Fruit fly (Drosophila melanogaster) whole organism, embryonic: ENCODE data around the gene Fatp1.

ENCODE experiments used
- Atf6 ChIP-seq: fragments of 200-800 bp; sonication (Bioruptor generic); IDR thresholded peaks from 2 replicates; pipeline ENCODE4 v1.3.6; 2022; ENCODE audit warnings: missing biosample characterization, missing genetic modification characterization
- BEAF-32 ChIP-seq: fragments of 200-800 bp; sonication (Bioruptor generic); optimal IDR thresholded peaks from 3 replicates; lab custom pipeline; 2017; ENCODE audit warnings: missing biosample characterization, missing genetic modification characterization, mild to moderate bottlenecking, moderate library complexity, missing genetic modification reagents
- CG10565 ChIP-seq: fragments of 200-800 bp; sonication (Bioruptor generic); optimal IDR thresholded peaks from 3 replicates; lab custom pipeline; 2016; ENCODE audit warnings: missing biosample characterization, mild to moderate bottlenecking, missing genetic modification characterization
- CG11723 ChIP-seq: fragments of 200-800 bp; sonication (Bioruptor generic); optimal IDR thresholded peaks from 2 replicates; lab custom pipeline; 2017; ENCODE audit warnings: missing biosample characterization, mild to moderate bottlenecking, missing genetic modification characterization
- CG1233 ChIP-seq: fragments of 200-800 bp; sonication (Bioruptor generic); optimal IDR thresholded peaks from 4 replicates; lab custom pipeline; 2018; ENCODE audit warnings: missing biosample characterization, mild to moderate bottlenecking, missing genetic modification characterization
- CG13287 ChIP-seq: fragments of 200-800 bp; sonication (Bioruptor generic); IDR thresholded peaks from 2 replicates; pipeline ENCODE4 v1.3.6; 2022; ENCODE audit warnings: missing biosample characterization, missing genetic modification characterization; ENCODE audit not compliant: partially characterized antibody
- CG15269 ChIP-seq: fragments of 200-800 bp; sonication (Bioruptor generic); optimal IDR thresholded peaks from 2 replicates; lab custom pipeline; 2018; ENCODE audit warnings: missing biosample characterization, mild to moderate bottlenecking, missing genetic modification characterization, moderate library complexity
- CG1603 ChIP-seq: fragments of 200-800 bp; sonication (Bioruptor generic); optimal IDR thresholded peaks from 2 replicates; lab custom pipeline; 2019; ENCODE audit warnings: missing biosample characterization, mild to moderate bottlenecking, missing genetic modification characterization, moderate library complexity
- CG18011 ChIP-seq: fragments of 200-800 bp; sonication (Bioruptor generic); optimal IDR thresholded peaks from 2 replicates; lab custom pipeline; 2017; ENCODE audit warnings: missing biosample characterization, missing genetic modification characterization, mild to moderate bottlenecking, moderate library complexity, missing genotype
- CG18262 ChIP-seq: fragments of 200-800 bp; optimal IDR thresholded peaks from 3 replicates; lab custom pipeline; 2019; ENCODE audit warnings: missing biosample characterization, mild to moderate bottlenecking, missing genetic modification characterization, moderate library complexity
- CG2889 ChIP-seq: fragments of 200-800 bp; sonication (Bioruptor generic); IDR thresholded peaks from 3 replicates; pipeline ENCODE4 v1.3.6; 2022; ENCODE audit warnings: missing biosample characterization, missing genetic modification characterization
- CG30403 ChIP-seq: fragments of 200-800 bp; sonication (Bioruptor generic); optimal IDR thresholded peaks from 3 replicates; lab custom pipeline; 2016; ENCODE audit warnings: missing biosample characterization, missing genetic modification characterization
- CG31365 ChIP-seq: fragments of 200-800 bp; sonication (Bioruptor generic); optimal IDR thresholded peaks from 2 replicates; lab custom pipeline; 2018; ENCODE audit warnings: missing biosample characterization, mild to moderate bottlenecking, missing genetic modification characterization
- CG31388 ChIP-seq: fragments of 200-800 bp; sonication (Bioruptor generic); optimal IDR thresholded peaks from 2 replicates; lab custom pipeline; 2016; ENCODE audit warnings: missing biosample characterization, missing genetic modification characterization
- CG3407 ChIP-seq: fragments of 200-800 bp; sonication (Bioruptor generic); optimal IDR thresholded peaks from 2 replicates; lab custom pipeline; 2018; ENCODE audit warnings: missing biosample characterization, mild to moderate bottlenecking, missing genetic modification characterization
- CG43689 ChIP-seq: fragments of 200-800 bp; sonication (Bioruptor generic); IDR thresholded peaks from 2 replicates; pipeline ENCODE4 v1.3.6; 2022; ENCODE audit warnings: missing biosample characterization, missing genetic modification characterization
- CG6175 ChIP-seq: fragments of 200-800 bp; sonication (Bioruptor generic); IDR thresholded peaks from 3 replicates; pipeline ENCODE4 v1.3.6; 2022; ENCODE audit warnings: missing biosample characterization, missing genetic modification characterization
- CG6272 ChIP-seq: fragments of 200-800 bp; sonication (Bioruptor generic); IDR thresholded peaks from 2 replicates; pipeline ENCODE4 v1.3.6; 2022; ENCODE audit warnings: missing biosample characterization, missing genetic modification characterization
- CG8765 ChIP-seq: fragments of 200-800 bp; sonication (Bioruptor generic); IDR thresholded peaks from 2 replicates; pipeline ENCODE4 v1.3.6; 2022; ENCODE audit warnings: missing biosample characterization, missing genetic modification characterization
- Dad ChIP-seq: fragments of 200-800 bp; sonication (Bioruptor generic); optimal IDR thresholded peaks from 3 replicates; lab custom pipeline; 2016; ENCODE audit warnings: missing biosample characterization, missing genetic modification characterization
- Doc2 ChIP-seq: fragments of 200-800 bp; sonication (Bioruptor generic); IDR thresholded peaks from 2 replicates; pipeline ENCODE4 v1.3.6; 2022; ENCODE audit warnings: missing biosample characterization, missing genetic modification characterization
- Dp ChIP-seq: fragments of 200-800 bp; sonication (Bioruptor generic); optimal IDR thresholded peaks from 2 replicates; lab custom pipeline; 2018; ENCODE audit warnings: missing biosample characterization, mild to moderate bottlenecking, missing genetic modification characterization, moderate library complexity
- Gsc ChIP-seq: fragments of 200-800 bp; sonication (Bioruptor generic); IDR thresholded peaks from 2 replicates; pipeline ENCODE4 v1.3.6; 2022; ENCODE audit warnings: missing biosample characterization, missing genetic modification characterization
- HmgD ChIP-seq: fragments of 200-800 bp; sonication (Bioruptor generic); optimal IDR thresholded peaks from 3 replicates; lab custom pipeline; 2016; ENCODE audit warnings: missing biosample characterization, missing genetic modification characterization
- Hr3 ChIP-seq: fragments of 200-800 bp; sonication (Bioruptor generic); optimal IDR thresholded peaks from 3 replicates; lab custom pipeline; 2016; ENCODE audit warnings: missing biosample characterization, missing genetic modification characterization
- Hr78 ChIP-seq, 2 experiments: fragments of 200-800 bp in 1 of 2; fragments of >200 bp in 1 of 2; sonication (Bioruptor generic) in 1 of 2; optimal IDR thresholded peaks; 2 replicates each; lab custom pipeline; 2017 to 2019; ENCODE audit warnings: missing biosample characterization in 2 of 2, missing genetic modification characterization in 2 of 2, mild to moderate bottlenecking in 1 of 2, moderate library complexity in 1 of 2
- Lhr ChIP-seq: fragments of 200-800 bp; sonication (Bioruptor generic); optimal IDR thresholded peaks from 3 replicates; lab custom pipeline; 2017; ENCODE audit warnings: mild to moderate bottlenecking, missing biosample characterization, missing genetic modification reagents, missing genetic modification characterization
- MBD-R2 ChIP-seq: fragments of 200-800 bp; sonication (Bioruptor generic); IDR thresholded peaks from 2 replicates; pipeline ENCODE4 v1.3.6; 2022; ENCODE audit warnings: missing biosample characterization, missing genetic modification characterization
- Meics ChIP-seq: fragments of 200-800 bp; sonication (Bioruptor generic); optimal IDR thresholded peaks from 2 replicates; lab custom pipeline; 2017; ENCODE audit warnings: missing biosample characterization, mild to moderate bottlenecking, missing genetic modification characterization
- Mrtf ChIP-seq: fragments of 200-800 bp; sonication (Bioruptor generic); IDR thresholded peaks from 3 replicates; pipeline ENCODE4 v1.3.6; 2022; ENCODE audit warnings: missing biosample characterization, missing genetic modification characterization
- NC2β ChIP-seq: fragments of 200-800 bp; sonication (Bioruptor generic); optimal IDR thresholded peaks from 2 replicates; lab custom pipeline; 2016; ENCODE audit warnings: missing biosample characterization, missing genetic modification characterization
- Vsx1 ChIP-seq: fragments of 200-800 bp; sonication (Bioruptor generic); optimal IDR thresholded peaks from 2 replicates; lab custom pipeline; 2017; ENCODE audit warnings: missing biosample characterization, mild to moderate bottlenecking, missing genetic modification characterization, missing genetic modification reagents
- Xrp1 ChIP-seq: fragments of 200-800 bp; sonication (Bioruptor generic); IDR thresholded peaks from 2 replicates; pipeline ENCODE4 v1.3.6; 2022; ENCODE audit warnings: missing biosample characterization, missing genetic modification characterization
- abd-A ChIP-seq: fragments of 200-800 bp; sonication (Bioruptor generic); optimal IDR thresholded peaks from 3 replicates; lab custom pipeline; 2019; ENCODE audit warnings: missing biosample characterization, mild to moderate bottlenecking, missing genetic modification characterization, moderate library complexity
- bab2 ChIP-seq: fragments of 200-800 bp; sonication (Bioruptor generic); optimal IDR thresholded peaks from 2 replicates; lab custom pipeline; 2016; ENCODE audit warnings: missing biosample characterization, missing genetic modification characterization
- br ChIP-seq: fragments of >200 bp; optimal IDR thresholded peaks from 2 replicates; lab custom pipeline; 2017
- chm ChIP-seq: fragments of 200-800 bp; sonication (Bioruptor generic); IDR thresholded peaks from 2 replicates; pipeline ENCODE4 v1.3.6; 2022; ENCODE audit warnings: missing biosample characterization, missing genetic modification characterization
- esg ChIP-seq: fragments of 200-800 bp; sonication (Bioruptor generic); conservative IDR thresholded peaks from 2 replicates; pipeline ENCODE4 v1.3.6; 2022; ENCODE audit warnings: missing biosample characterization, missing genetic modification characterization
- her ChIP-seq: fragments of 200-800 bp; sonication (Bioruptor generic); optimal IDR thresholded peaks from 2 replicates; lab custom pipeline; 2016; ENCODE audit warnings: missing biosample characterization, missing genetic modification characterization
- ind ChIP-seq: fragments of 200-800 bp; sonication (Bioruptor generic); optimal IDR thresholded peaks from 3 replicates; lab custom pipeline; 2016; ENCODE audit warnings: missing biosample characterization, missing genetic modification characterization
- kni ChIP-seq: fragments of 200-800 bp; sonication (Bioruptor generic); optimal IDR thresholded peaks from 3 replicates; lab custom pipeline; 2017; ENCODE audit warnings: mild to moderate bottlenecking, missing biosample characterization, missing genetic modification reagents, missing genetic modification characterization
- lola ChIP-seq, 3 experiments: fragments of >200 bp in 2 of 3; fragments of 200-800 bp in 1 of 3; sonication (Bioruptor generic) in 1 of 3; optimal IDR thresholded peaks; 2 replicates each; lab custom pipeline; 2017 to 2019; ENCODE audit warnings: missing biosample characterization in 3 of 3, missing genetic modification characterization in 3 of 3, mild to moderate bottlenecking in 1 of 3, moderate library complexity in 1 of 3
- mld ChIP-seq: fragments of 200-800 bp; sonication (Bioruptor generic); IDR thresholded peaks from 3 replicates; pipeline ENCODE4 v1.3.6; 2022; ENCODE audit warnings: missing biosample characterization, missing genetic modification characterization; ENCODE audit not compliant: partially characterized antibody
- peb ChIP-seq: fragments of 200-800 bp; sonication (Bioruptor generic); IDR thresholded peaks from 2 replicates; pipeline ENCODE4 v1.3.6; 2022; ENCODE audit warnings: missing biosample characterization, missing genetic modification characterization
- pho ChIP-seq: fragments of 200-800 bp; sonication (Bioruptor generic); optimal IDR thresholded peaks from 2 replicates; lab custom pipeline; 2016; ENCODE audit warnings: missing biosample characterization, missing genetic modification characterization
- pnt ChIP-seq: fragments of 200-800 bp; sonication (Bioruptor generic); optimal IDR thresholded peaks from 3 replicates; lab custom pipeline; 2016; ENCODE audit warnings: missing biosample characterization, missing genetic modification characterization
- sens ChIP-seq: fragments of 200-800 bp; sonication (Bioruptor generic); peaks from one replicate; lab custom pipeline; 2016; ENCODE audit warnings: missing biosample characterization, missing genetic modification characterization
- sens-2 ChIP-seq: fragments of 200-800 bp; sonication (Bioruptor generic); IDR thresholded peaks from 2 replicates; pipeline ENCODE4 v1.3.6; 2022; ENCODE audit warnings: missing biosample characterization, missing genetic modification characterization
- slp2 ChIP-seq: fragments of 200-800 bp; sonication (Bioruptor generic); optimal IDR thresholded peaks from 2 replicates; lab custom pipeline; 2016; ENCODE audit warnings: missing biosample characterization, missing genetic modification characterization
- tio ChIP-seq: fragments of 200-800 bp; sonication (Bioruptor generic); optimal IDR thresholded peaks from 2 replicates; lab custom pipeline; 2017; ENCODE audit warnings: missing biosample characterization, missing genetic modification characterization, inconsistent platforms

Fatp1 gene

dm6 chr2L:10504895-10505294 is 12.1 kb downstream of the Fatp1 start (continued):
- TF ChIP-seq CG10565 (GFP tag; lab: Kevin White, UChicago) (no peak), CG3407 (GFP tag; lab: Kevin White, UChicago) (peak; percentile 48), CG18011 (GFP tag; lab: Kevin White, UChicago) (no peak), pho (no peak), CG18262 (tag; lab: Kevin White, UChicago) (peak; percentile 24), kni (peak; percentile 82), sens-2 (GFP tag; lab: Robert Waterston, UW) (no peak), CG11723 (GFP tag; lab: Kevin White, UChicago) (peak; percentile 27), Hr3 (GFP tag; lab: Kevin White, UChicago) (no peak), CG1233 (GFP tag; lab: Kevin White, UChicago) (peak; percentile 41), lola (GFP tag; optimal IDR thresholded peaks at IDR 0.05; lab: Kevin White, UChicago) (peak in 1 of 3 experiments; percentile 52), esg (GFP tag; lab: Robert Waterston, UW) (no peak), CG31388 (GFP tag; lab: Kevin White, UChicago) (no peak), CG13287 (GFP tag; lab: Robert Waterston, UW) (no peak), CG6175 (GFP tag; lab: Robert Waterston, UW) (no peak), NC2β (peak; percentile 4), ind (GFP tag; lab: Kevin White, UChicago) (no peak), Mrtf (GFP tag; lab: Robert Waterston, UW) (no peak)

dm6 chr2L:10503356-10503977 is 13.6 kb downstream of the Fatp1 start:
- TF ChIP-seq Dp, result no peak
- TF ChIP-seq CG30403 (GFP tag; lab: Kevin White, UChicago), result no peak
- no peak for TF ChIP-seq Vsx1 (GFP tag; lab: Kevin White, UChicago)
- TF ChIP-seq Gsc (GFP tag; lab: Robert Waterston, UW), result no peak
- no peak for TF ChIP-seq Lhr (GFP tag; lab: Kevin White, UChicago)
- TF ChIP-seq CG31365, result no peak
- no peak for TF ChIP-seq CG6272 (GFP tag; lab: Robert Waterston, UW)
- no peak for TF ChIP-seq sens (GFP tag; lab: Kevin White, UChicago)
- TF ChIP-seq tio, result no peak
- TF ChIP-seq abd-A (tag; lab: Kevin White, UChicago), result peak; percentile 37
- TF ChIP-seq chm (GFP tag; lab: Robert Waterston, UW), result no peak
- TF ChIP-seq HmgD (GFP tag; lab: Kevin White, UChicago), result no peak
- TF ChIP-seq bab2 (GFP tag; lab: Kevin White, UChicago), result no peak
- TF ChIP-seq her (GFP tag; lab: Kevin White, UChicago), result no peak
- no peak for TF ChIP-seq MBD-R2 (GFP tag; lab: Robert Waterston, UW)
- TF ChIP-seq CG2889 (GFP tag; lab: Robert Waterston, UW), result no peak
- TF ChIP-seq BEAF-32 (GFP tag; lab: Kevin White, UChicago), result no peak
- TF ChIP-seq CG15269 (tag; lab: Kevin White, UChicago), result no peak
- TF ChIP-seq CG13287 (GFP tag; lab: Robert Waterston, UW), result peak; percentile 15; the same call in 1 of the 2 replicates
- no peak for TF ChIP-seq br (lab: Kevin White, UChicago)
- TF ChIP-seq CG1603 (tag; lab: Kevin White, UChicago), result no peak
- no peak for TF ChIP-seq Dad (GFP tag; lab: Kevin White, UChicago)
- peak in 1 of 2 experiments; percentile 96 for TF ChIP-seq Hr78 (GFP tag; optimal IDR thresholded peaks at IDR 0.05; lab: Kevin White, UChicago)
- TF ChIP-seq CG8765 (GFP tag; lab: Robert Waterston, UW), result no peak
- TF ChIP-seq pnt (GFP tag; lab: Kevin White, UChicago), result no peak
- TF ChIP-seq Xrp1 (GFP tag; lab: Robert Waterston, UW), result no peak
- TF ChIP-seq mld (GFP tag; lab: Robert Waterston, UW), result no peak
- TF ChIP-seq Doc2 (GFP tag; lab: Robert Waterston, UW), result no peak
- no peak for TF ChIP-seq peb (GFP tag; lab: Robert Waterston, UW)
- TF ChIP-seq Meics, result no peak
- TF ChIP-seq Atf6 (GFP tag; lab: Robert Waterston, UW), result no peak
- no peak for TF ChIP-seq slp2
- no peak for TF ChIP-seq CG43689 (GFP tag; lab: Robert Waterston, UW)
